Fruit fly (Drosophila melanogaster) whole organism, prepupa: ENCODE measurements around the gene Ipk2.

Experiments used
- CG10631 ChIP-seq: fragments of 200-800 bp; sonication (Bioruptor generic); optimal IDR thresholded peaks from 2 replicates; lab custom pipeline; 2016; ENCODE audit warnings: missing biosample characterization, missing genetic modification characterization
- CG11902 ChIP-seq: fragments of 200-800 bp; sonication (Bioruptor generic); optimal IDR thresholded peaks from 3 replicates; lab custom pipeline; 2016; ENCODE audit warnings: missing biosample characterization, missing genetic modification characterization
- CG15336 ChIP-seq: fragments of 200-800 bp; sonication (Bioruptor generic); IDR thresholded peaks from 2 replicates; pipeline ENCODE4 v1.3.6; 2022; ENCODE audit warnings: missing biosample characterization, missing genetic modification characterization
- CG16779 ChIP-seq: fragments of 200-800 bp; sonication (Bioruptor generic); optimal IDR thresholded peaks from 3 replicates; lab custom pipeline; 2017; ENCODE audit warnings: missing biosample characterization, mild to moderate bottlenecking, missing genetic modification characterization
- CG3032 ChIP-seq: fragments of 200-800 bp; optimal IDR thresholded peaks from 2 replicates; lab custom pipeline; 2019; ENCODE audit warnings: missing biosample characterization, mild to moderate bottlenecking, missing genetic modification characterization, moderate library complexity
- CG31627 ChIP-seq: fragments of 200-800 bp; sonication (Bioruptor generic); optimal IDR thresholded peaks from 3 replicates; lab custom pipeline; 2016; ENCODE audit warnings: missing biosample characterization, missing genetic modification characterization
- CG32006 ChIP-seq: fragments of 200-800 bp; sonication (Bioruptor generic); optimal IDR thresholded peaks from 3 replicates; lab custom pipeline; 2017; ENCODE audit warnings: missing biosample characterization, mild to moderate bottlenecking, missing genetic modification characterization
- CG34406 ChIP-seq: fragments of 200-800 bp; sonication (Bioruptor generic); optimal IDR thresholded peaks from 3 replicates; lab custom pipeline; 2016; ENCODE audit warnings: missing biosample characterization, missing genetic modification characterization
- CG3919 ChIP-seq: fragments of 200-800 bp; sonication (Bioruptor generic); optimal IDR thresholded peaks from 3 replicates; lab custom pipeline; 2016; ENCODE audit warnings: missing biosample characterization, missing genetic modification characterization
- CG4318 ChIP-seq: fragments of 200-800 bp; sonication (Bioruptor generic); optimal IDR thresholded peaks from 3 replicates; lab custom pipeline; 2017; ENCODE audit warnings: missing biosample characterization, mild to moderate bottlenecking, missing genetic modification characterization
- CG6163 ChIP-seq: fragments of 200-800 bp; sonication (Bioruptor generic); IDR thresholded peaks from 3 replicates; pipeline ENCODE4 v1.3.6; 2022; ENCODE audit warnings: missing biosample characterization, missing genetic modification characterization
- CG6808 ChIP-seq: fragments of 200-800 bp; sonication (Bioruptor generic); optimal IDR thresholded peaks from 3 replicates; lab custom pipeline; 2017; ENCODE audit warnings: missing biosample characterization, missing genetic modification characterization, mild to moderate bottlenecking, moderate library complexity, missing genetic modification reagents
- CG6854 ChIP-seq: fragments of 200-800 bp; sonication (Bioruptor generic); optimal IDR thresholded peaks from 2 replicates; lab custom pipeline; 2017; ENCODE audit warnings: missing biosample characterization, mild to moderate bottlenecking, missing genetic modification characterization
- CG7368 ChIP-seq: fragments of 200-800 bp; sonication (Bioruptor generic); optimal IDR thresholded peaks from 3 replicates; lab custom pipeline; 2016; ENCODE audit warnings: missing biosample characterization, missing genetic modification characterization
- CG8119 ChIP-seq: fragments of 200-800 bp; sonication (Bioruptor generic); IDR thresholded peaks from 3 replicates; pipeline ENCODE4 v1.3.6; 2022; ENCODE audit warnings: missing biosample characterization, missing genetic modification characterization
- CG9139 ChIP-seq: fragments of 200-800 bp; sonication (Bioruptor generic); optimal IDR thresholded peaks from 3 replicates; lab custom pipeline; 2017; ENCODE audit warnings: missing biosample characterization, mild to moderate bottlenecking, missing genetic modification characterization
- Eip78C ChIP-seq: fragments of 200-800 bp; sonication (Bioruptor generic); peaks from one replicate; lab custom pipeline; 2016; ENCODE audit warnings: missing biosample characterization, missing genetic modification characterization
- Ets21C ChIP-seq: fragments of 200-800 bp; sonication (Bioruptor generic); optimal IDR thresholded peaks from 3 replicates; lab custom pipeline; 2016; ENCODE audit warnings: missing biosample characterization, missing genetic modification characterization
- Ets96B ChIP-seq: fragments of 200-800 bp; optimal IDR thresholded peaks from 2 replicates; lab custom pipeline; 2019; ENCODE audit warnings: missing biosample characterization, mild to moderate bottlenecking, missing genetic modification characterization, moderate library complexity
- Gug ChIP-seq: fragments of 200-800 bp; sonication (Bioruptor generic); IDR thresholded peaks from 2 replicates; pipeline ENCODE4 v1.3.6; 2022; ENCODE audit warnings: missing biosample characterization, missing genetic modification characterization
- Hr38 ChIP-seq: sonication (Bioruptor generic); optimal IDR thresholded peaks from 2 replicates; lab custom pipeline; 2016; ENCODE audit warnings: missing biosample characterization, missing genetic modification characterization
- Hr39 ChIP-seq: fragments of 200-800 bp; sonication (Bioruptor generic); optimal IDR thresholded peaks from 2 replicates; lab custom pipeline; 2016; ENCODE audit warnings: missing biosample characterization, missing genetic modification characterization
- Lpt ChIP-seq: fragments of 200-800 bp; sonication (Bioruptor generic); optimal IDR thresholded peaks from 3 replicates; lab custom pipeline; 2016; ENCODE audit warnings: missing biosample characterization, missing genetic modification characterization
- Met ChIP-seq: fragments of 200-800 bp; sonication (Bioruptor generic); optimal IDR thresholded peaks from 3 replicates; lab custom pipeline; 2016; ENCODE audit warnings: missing biosample characterization, missing genetic modification characterization
- OdsH ChIP-seq: fragments of 200-800 bp; sonication (Bioruptor generic); optimal IDR thresholded peaks from 3 replicates; lab custom pipeline; 2016; ENCODE audit warnings: missing biosample characterization, missing genetic modification characterization
- Smox ChIP-seq: fragments of 200-800 bp; sonication (Bioruptor generic); optimal IDR thresholded peaks from 3 replicates; lab custom pipeline; 2016; ENCODE audit warnings: missing biosample characterization, missing genetic modification characterization
- Sox14 ChIP-seq: fragments of 200-800 bp; sonication (Bioruptor generic); optimal IDR thresholded peaks from 3 replicates; lab custom pipeline; 2016; ENCODE audit warnings: missing biosample characterization, missing genetic modification characterization
- acj6 ChIP-seq: fragments of 200-800 bp; sonication (Bioruptor generic); optimal IDR thresholded peaks from 3 replicates; lab custom pipeline; 2016; ENCODE audit warnings: missing biosample characterization, missing genetic modification characterization
- dac ChIP-seq: fragments of 200-800 bp; sonication (Bioruptor generic); optimal IDR thresholded peaks from 2 replicates; lab custom pipeline; 2017; ENCODE audit warnings: missing biosample characterization, mild to moderate bottlenecking, missing genetic modification characterization
- esn ChIP-seq: fragments of 200-800 bp; sonication (Bioruptor generic); optimal IDR thresholded peaks from 2 replicates; lab custom pipeline; 2016; ENCODE audit warnings: missing biosample characterization, mild to moderate bottlenecking, missing genetic modification characterization, moderate library complexity
- fd85E ChIP-seq: fragments of 200-800 bp; sonication (Bioruptor generic); optimal IDR thresholded peaks from 3 replicates; lab custom pipeline; 2016; ENCODE audit warnings: missing biosample characterization, missing genetic modification characterization
- lz ChIP-seq: fragments of 200-800 bp; sonication (Bioruptor generic); optimal IDR thresholded peaks from 3 replicates; lab custom pipeline; 2016; ENCODE audit warnings: missing biosample characterization, missing genetic modification characterization
- net ChIP-seq: fragments of 200-800 bp; sonication (Bioruptor generic); optimal IDR thresholded peaks from 3 replicates; lab custom pipeline; 2016; ENCODE audit warnings: missing biosample characterization, missing genetic modification characterization
- pdm3 ChIP-seq: fragments of 200-800 bp; sonication (Bioruptor generic); optimal IDR thresholded peaks from 3 replicates; lab custom pipeline; 2016; ENCODE audit warnings: missing biosample characterization, missing genetic modification characterization
- salr ChIP-seq, 2 experiments: fragments of 200-800 bp; sonication (Bioruptor generic); optimal IDR thresholded peaks; 3 replicates each; lab custom pipeline; 2016 to 2018; ENCODE audit warnings: missing biosample characterization in 2 of 2, missing genetic modification characterization in 2 of 2, mild to moderate bottlenecking in 1 of 2
- spab ChIP-seq: fragments of 200-800 bp; sonication (Bioruptor generic); optimal IDR thresholded peaks from 2 replicates; lab custom pipeline; 2017; ENCODE audit warnings: missing biosample characterization, mild to moderate bottlenecking, missing genetic modification characterization, missing genetic modification reagents
- svp ChIP-seq: fragments of 200-800 bp; sonication (Bioruptor generic); peaks from one replicate; lab custom pipeline; 2016; ENCODE audit warnings: missing biosample characterization, missing genetic modification characterization
- topi ChIP-seq: fragments of 200-800 bp; sonication (Bioruptor generic); optimal IDR thresholded peaks from 3 replicates; lab custom pipeline; 2016; ENCODE audit warnings: missing biosample characterization, missing genetic modification characterization
- vri ChIP-seq: fragments of 200-800 bp; sonication (Bioruptor generic); optimal IDR thresholded peaks from 3 replicates; lab custom pipeline; 2016; ENCODE audit warnings: missing biosample characterization, mild to moderate bottlenecking, missing genetic modification characterization

Ipk2 gene

dm6 chr2L:530245-530644 lies 43.8 kb downstream of the Ipk2 start (continued):
- TF ChIP-seq Ets21C (GFP tag; lab: Kevin White, UChicago) (no peak), topi (GFP tag; lab: Kevin White, UChicago) (peak; percentile 93), CG7368 (GFP tag; lab: Kevin White, UChicago) (peak; percentile 75), Sox14 (GFP tag; lab: Kevin White, UChicago) (peak; percentile 91), fd85E (GFP tag; lab: Kevin White, UChicago) (peak; percentile 41), CG3032 (tag; lab: Kevin White, UChicago) (peak; percentile 25), net (GFP tag; lab: Kevin White, UChicago) (peak; percentile 82), vri (GFP tag; lab: Kevin White, UChicago) (peak; percentile 96), Smox (GFP tag; lab: Kevin White, UChicago) (peak; percentile 92), CG16779 (tag; lab: Kevin White, UChicago) (peak; percentile 66), Hr38 (GFP tag; lab: Kevin White, UChicago) (no peak), CG4318 (GFP tag; lab: Kevin White, UChicago) (no peak), CG8119 (GFP tag; lab: Robert Waterston, UW) (0 out of 3 replicates have a peak, but pooled peaks have one; percentile 44), Lpt (peak; percentile 19), salr (GFP tag; optimal IDR thresholded peaks at IDR 0.05; lab: Kevin White, UChicago) (peak; percentile 15 to 25), CG9139 (GFP tag; lab: Kevin White, UChicago) (no peak), CG6808 (GFP tag; lab: Kevin White, UChicago) (peak; percentile 38), Hr39 (peak; percentile 95), Ets96B (tag; lab: Kevin White, UChicago) (peak; percentile 64), CG31627 (GFP tag; lab: Kevin White, UChicago) (peak; percentile 96), OdsH (GFP tag; lab: Kevin White, UChicago) (peak; percentile 89), Eip78C (GFP tag; lab: Kevin White, UChicago) (peak; percentile 94), CG32006 (GFP tag; lab: Kevin White, UChicago) (peak; percentile 42), svp (GFP tag; lab: Kevin White, UChicago) (peak; percentile 98), CG6163 (GFP tag; lab: Robert Waterston, UW) (peak; percentile 86), CG6854 (GFP tag; lab: Kevin White, UChicago) (peak; percentile 91), Gug (GFP tag; lab: Robert Waterston, UW) (no peak), spab (GFP tag; lab: Kevin White, UChicago) (peak; percentile 41), dac (GFP tag; lab: Kevin White, UChicago) (no peak), acj6 (GFP tag; lab: Kevin White, UChicago) (peak; percentile 81), CG34406 (GFP tag; lab: Kevin White, UChicago) (peak; percentile 72), lz (peak; percentile 93)

DNA sequence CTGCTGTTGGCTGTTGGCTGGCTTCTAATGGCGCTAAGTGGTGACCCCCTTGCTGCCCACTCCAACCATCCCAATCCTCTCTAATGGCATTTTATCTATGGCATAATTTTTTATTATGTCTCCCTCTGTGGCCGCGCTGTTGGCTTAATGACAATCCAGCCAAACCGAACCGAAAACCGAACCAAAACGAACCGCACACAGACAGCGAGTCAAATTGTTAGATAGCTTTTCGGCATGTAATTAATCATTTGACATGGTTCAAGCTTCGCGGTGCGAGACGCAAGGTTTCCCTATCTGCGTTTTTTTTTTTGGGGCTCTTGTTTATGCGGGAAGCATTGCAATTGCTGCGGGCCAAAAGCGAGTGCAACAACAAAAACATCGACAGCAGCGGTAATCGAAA lies 46.4 kb downstream of the Ipk2 start:
- TF ChIP-seq vri (GFP tag; lab: Kevin White, UChicago), result peak; percentile 10
- TF ChIP-seq svp (GFP tag; lab: Kevin White, UChicago), result peak; percentile 51
- TF ChIP-seq Hr39, result no peak
- no peak for TF ChIP-seq CG10631 (GFP tag; lab: Kevin White, UChicago)
- TF ChIP-seq, all 60 proteins: peak for 2

DNA sequence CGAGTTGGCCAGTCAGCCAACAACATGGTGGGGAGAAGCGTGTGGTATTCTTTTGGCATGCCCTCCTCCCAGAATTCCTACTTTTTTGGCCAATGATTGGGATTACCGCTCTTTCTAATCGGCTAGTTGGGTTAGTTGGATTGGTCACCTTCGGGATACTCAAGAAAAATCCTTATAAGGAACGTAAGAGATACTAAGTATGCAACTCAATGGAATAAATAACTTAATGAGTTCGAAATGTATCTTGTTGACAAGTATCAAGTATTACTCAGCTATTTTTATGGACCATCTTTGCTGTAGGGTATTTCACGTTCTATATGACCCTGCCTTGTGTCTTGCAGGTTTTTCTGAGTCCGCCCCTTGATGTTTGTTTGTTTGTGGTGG lies 47.1 kb downstream of the Ipk2 start:
- TF ChIP-seq CG11902 (GFP tag; lab: Kevin White, UChicago), result no peak
- TF ChIP-seq svp (GFP tag; lab: Kevin White, UChicago), result peak; percentile 57
- no peak for TF ChIP-seq Smox (GFP tag; lab: Kevin White, UChicago)
- TF ChIP-seq CG3919 (GFP tag; lab: Kevin White, UChicago), result peak; percentile 25
- TF ChIP-seq pdm3 (GFP tag; lab: Kevin White, UChicago), result peak; percentile 21
- TF ChIP-seq CG6808 (GFP tag; lab: Kevin White, UChicago), result no peak
- peak; percentile 20 for TF ChIP-seq Met (GFP tag; lab: Kevin White, UChicago)
- TF ChIP-seq esn (GFP tag; lab: Kevin White, UChicago), result peak; percentile 40
- 0 out of 2 replicates have a peak, but pooled peaks have one; percentile 11 for TF ChIP-seq CG15336 (GFP tag; lab: Robert Waterston, UW)
- TF ChIP-seq Ets21C (GFP tag; lab: Kevin White, UChicago), result peak; percentile 23
- TF ChIP-seq CG32006 (GFP tag; lab: Kevin White, UChicago), result peak; percentile 7
- peak; percentile 2 for TF ChIP-seq Sox14 (GFP tag; lab: Kevin White, UChicago)
